Fruit fly (Drosophila melanogaster) S2 (cell line): Measurements from ENCODE around the gene CG12605.

ENCODE experiments used
- CG8478 ChIP-seq: fragments of >200 bp; optimal IDR thresholded peaks from 2 replicates; lab custom pipeline; 2018
- CTCF ChIP-seq, 2 experiments: fragments of >200 bp; optimal IDR thresholded peaks; 2 replicates each; lab custom pipeline; 2018

DNA sequence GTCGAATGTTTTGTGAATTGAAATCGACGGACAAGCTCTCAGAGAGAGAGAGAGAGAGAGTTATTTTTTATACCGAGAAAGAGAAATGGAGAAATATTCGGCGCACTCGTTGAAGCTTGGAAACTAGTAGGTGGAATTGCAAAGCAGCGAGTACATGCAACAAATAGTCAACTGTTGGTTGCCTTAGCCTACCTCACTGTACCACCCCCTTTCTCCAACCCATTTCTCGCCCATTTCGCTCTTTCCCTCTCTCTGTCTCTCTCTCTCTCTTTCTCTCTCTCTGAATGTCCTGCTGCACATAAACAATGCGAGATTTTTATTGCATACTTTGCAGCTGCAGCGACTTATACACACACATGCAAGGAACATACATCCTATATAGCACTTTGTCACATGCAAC, 592 bp downstream of the CG12605 start:
- no peak for TF ChIP-seq CTCF (optimal IDR thresholded peaks at IDR 0.05; lab: Kevin White, UChicago)
- no peak for TF ChIP-seq CG8478 (lab: Kevin White, UChicago)
